Fruit fly (Drosophila melanogaster): Measurements from ENCODE around the gene Alg1.

The Alg1 gene

dm6 chr3R:17818803-17819202 is 7.9 kb upstream of the Alg1 start (continued):
- TF ChIP-seq Usf (GFP tag; optimal IDR thresholded peaks at IDR 0.05) (no peak), jigr1 (GFP tag; IDR thresholded peaks at IDR 0.05) (no peak), Gug (GFP tag; IDR thresholded peaks at IDR 0.05) (no peak), E2f2 (GFP tag; IDR thresholded peaks at IDR 0.05) (no peak), schlank (tag; optimal IDR thresholded peaks at IDR 0.05) (no peak), Eip74EF (GFP tag; optimal IDR thresholded peaks at IDR 0.05) (no peak), CG15696 (tag; optimal IDR thresholded peaks at IDR 0.05) (no peak), phol (tag; optimal IDR thresholded peaks at IDR 0.05) (no peak), CG1233 (GFP tag; optimal IDR thresholded peaks at IDR 0.05) (no peak), gsb (GFP tag; IDR thresholded peaks at IDR 0.05) (no peak), Awh (GFP tag; IDR thresholded peaks at IDR 0.05) (no peak), CG7372 (GFP tag; IDR thresholded peaks at IDR 0.05) (no peak), Poxn (GFP tag; IDR thresholded peaks at IDR 0.05) (no peak), Rfx (GFP tag; IDR thresholded peaks at IDR 0.05) (no peak), jumu (GFP tag; optimal IDR thresholded peaks at IDR 0.05) (no peak), CG15601 (tag; optimal IDR thresholded peaks at IDR 0.05) (no peak), ken (GFP tag; IDR thresholded peaks at IDR 0.05) (no peak), mam (GFP tag; optimal IDR thresholded peaks at IDR 0.05) (peak; percentile 31), CG2712 (tag; optimal IDR thresholded peaks at IDR 0.05) (peak; percentile 19), CG12744 (GFP tag; optimal IDR thresholded peaks at IDR 0.05) (no peak), Fer1 (GFP tag; optimal IDR thresholded peaks at IDR 0.05) (peak; percentile 19), CG32767 (GFP tag; IDR thresholded peaks at IDR 0.05) (no peak), CG12299 (tag; optimal IDR thresholded peaks at IDR 0.05) (no peak), chm (GFP tag; IDR thresholded peaks at IDR 0.05) (no peak), CG7928 (GFP tag; optimal IDR thresholded peaks at IDR 0.05) (no peak), CG11085 (GFP tag; IDR thresholded peaks at IDR 0.05) (no peak), fu2 (GFP tag; optimal IDR thresholded peaks at IDR 0.05) (no peak), bbx (GFP tag; IDR thresholded peaks at IDR 0.05; ENCODE audit: partially characterized antibody) (no peak), ab (GFP tag; optimal IDR thresholded peaks at IDR 0.05) (no peak), TFAM (GFP tag; optimal IDR thresholded peaks at IDR 0.05) (no peak), ham (GFP tag; IDR thresholded peaks at IDR 0.05) (no peak), CG15073 (GFP tag; optimal IDR thresholded peaks at IDR 0.05) (no peak), CG17328 (GFP tag; IDR thresholded peaks at IDR 0.05) (no peak), cad (GFP tag; optimal IDR thresholded peaks at IDR 0.05) (no peak), tup (GFP tag; optimal IDR thresholded peaks at IDR 0.05) (no peak), Pdp1 (GFP tag; optimal IDR thresholded peaks at IDR 0.05) (peak in 1 of 2 experiments; percentile 4), CG6683 (GFP tag; optimal IDR thresholded peaks at IDR 0.05) (no peak), CG33557 (GFP tag; optimal IDR thresholded peaks at IDR 0.05) (no peak), CG1792 (GFP tag; optimal IDR thresholded peaks at IDR 0.05) (no peak), BEAF-32 (GFP tag; optimal IDR thresholded peaks at IDR 0.05) (no peak), ERR (GFP tag; optimal IDR thresholded peaks at IDR 0.05) (no peak), CG30431 (GFP tag; optimal IDR thresholded peaks at IDR 0.05) (no peak), CG18599 (GFP tag; optimal IDR thresholded peaks at IDR 0.05) (peak; percentile 19), kah (GFP tag; optimal IDR thresholded peaks at IDR 0.05) (no peak), CG14014 (GFP tag; IDR thresholded peaks at IDR 0.05) (no peak), CG2875 (GFP tag; optimal IDR thresholded peaks at IDR 0.05) (no peak), Trl (optimal IDR thresholded peaks at IDR 0.05) (no peak), Trl (GFP tag; optimal IDR thresholded peaks at IDR 0.05) (no peak), ftz-f1 (GFP tag; optimal IDR thresholded peaks at IDR 0.05) (no peak), CG2129 (GFP tag; IDR thresholded peaks at IDR 0.05; ENCODE audit: partially characterized antibody) (no peak), klu (GFP tag; IDR thresholded peaks at IDR 0.05) (no peak), CG10321 (GFP tag; IDR thresholded peaks at IDR 0.05) (no peak), Dbx (GFP tag; IDR thresholded peaks at IDR 0.05) (no peak)
